Worm (Caenorhabditis elegans): ENCODE data around the gene W07G4.7.

ce11 chrV:13073145-13073544 lies 38.6 kb upstream of the W07G4.7 start:
- TF ChIP-seq unc-55 (GFP tag; optimal IDR thresholded peaks at IDR 0.05) (no peak), ceh-9 (tag; optimal IDR thresholded peaks at IDR 0.05) (no peak), sox-4 (tag; optimal IDR thresholded peaks at IDR 0.05) (no peak), tbx-7 (tag; optimal IDR thresholded peaks at IDR 0.05) (no peak), hlh-8 (tag; optimal IDR thresholded peaks at IDR 0.05) (no peak), hlh-30 (tag; optimal IDR thresholded peaks at IDR 0.05; ENCODE audit: insufficient read depth) (no peak)

All from whole organism, late embryonic.